Worm (Caenorhabditis elegans) whole organism, L3 larva: ENCODE results near the gene T15B12.2.

Experiments
- ama-1 ChIP-seq: fragments of 150-350 bp; optimal IDR thresholded peaks from 2 replicates; lab custom pipeline; 2018
- ceh-82 ChIP-seq: fragments of 150-350 bp; optimal IDR thresholded peaks from 2 replicates; lab custom pipeline; 2014; ENCODE audit warnings: missing biosample characterization, missing genetic modification characterization
- elt-2 ChIP-seq: sonication (generic microtip); optimal IDR thresholded peaks from 2 replicates; lab custom pipeline; 2016; ENCODE audit warnings: missing genetic modification reagents, mild to moderate bottlenecking, missing genetic modification characterization, missing compliant biosample characterization
- elt-3 ChIP-seq, 3 experiments: fragments of 150-350 bp in 1 of 3; sonication (generic microtip) in 2 of 3; optimal IDR thresholded peaks; 2 replicates in 2 of 3; 4 replicates in 1 of 3; lab custom pipeline; 2014 to 2017; ENCODE audit warnings: missing biosample characterization in 3 of 3, missing genetic modification characterization in 3 of 3
- fkh-10 ChIP-seq: sonication (generic microtip); optimal IDR thresholded peaks from 2 replicates; lab custom pipeline; 2017; ENCODE audit warnings: missing biosample characterization, missing genetic modification reagents, missing genetic modification characterization
- fkh-2 ChIP-seq: fragments of 150-350 bp; optimal IDR thresholded peaks from 2 replicates; lab custom pipeline; 2014; ENCODE audit warnings: missing biosample characterization, missing genetic modification reagents, missing genetic modification characterization
- jun-1 ChIP-seq: fragments of 150-350 bp; optimal IDR thresholded peaks from 2 replicates; lab custom pipeline; 2014; ENCODE audit warnings: missing biosample characterization, missing genetic modification reagents, missing genetic modification characterization
- lin-39 ChIP-seq: fragments of 150-350 bp; optimal IDR thresholded peaks from 2 replicates; lab custom pipeline; 2018; ENCODE audit warnings: missing biosample characterization, missing genetic modification reagents, missing genetic modification characterization
- nhr-25 ChIP-seq: sonication (generic microtip); optimal IDR thresholded peaks from 2 replicates; lab custom pipeline; 2017; ENCODE audit warnings: missing biosample characterization, missing genetic modification characterization
- snpc-4 ChIP-seq: fragments of 150-350 bp; optimal IDR thresholded peaks from 2 replicates; lab custom pipeline; 2014; ENCODE audit warnings: missing biosample characterization, missing genetic modification characterization
- tbx-2 ChIP-seq: sonication (generic microtip); optimal IDR thresholded peaks from 2 replicates; lab custom pipeline; 2016; ENCODE audit warnings: mild to moderate bottlenecking, missing genetic modification characterization, missing compliant biosample characterization
- unc-39 ChIP-seq: sonication (generic microtip); optimal IDR thresholded peaks from 4 replicates; lab custom pipeline; 2017; ENCODE audit warnings: missing biosample characterization, missing genetic modification characterization
- unc-62 ChIP-seq: fragments of 150-350 bp; sonication (generic microtip); optimal IDR thresholded peaks from 4 replicates; lab custom pipeline; 2014; ENCODE audit warnings: missing biosample characterization, missing genetic modification reagents, missing genetic modification characterization

- no peak for TF ChIP-seq lin-39 (tag; lab: Kevin White, UChicago)
- no peak for TF ChIP-seq unc-62
- no peak for TF ChIP-seq jun-1 (tag; lab: Kevin White, UChicago)
- TF ChIP-seq elt-2: no peak
- no peak for TF ChIP-seq fkh-10
- TF ChIP-seq tbx-2 (tag; lab: Kevin White, UChicago): no peak
- no peak for TF ChIP-seq snpc-4 (tag; lab: Kevin White, UChicago)
- no peak for TF ChIP-seq elt-3 (tag; optimal IDR thresholded peaks at IDR 0.05; lab: Kevin White, UChicago)
- no peak for TF ChIP-seq ceh-82 (tag; lab: Kevin White, UChicago)
- no peak for TF ChIP-seq nhr-25 (tag; lab: Kevin White, UChicago)
- no peak for TF ChIP-seq ama-1 (lab: Kevin White, UChicago)
- TF ChIP-seq fkh-2 (tag; lab: Kevin White, UChicago): no peak
- no peak for TF ChIP-seq unc-39 (tag; lab: Kevin White, UChicago)
These were observed 42.9 kb upstream of the T15B12.2 start for ce11 chrIII:5344561-5344960.
